Worm (Caenorhabditis elegans): ENCODE measurements around the gene F20D6.11.

ce11 chrV:8211993-8212392, 13.1 kb upstream of the F20D6.11 start:
- TF ChIP-seq ets-7 (tag; optimal IDR thresholded peaks at IDR 0.05) = no peak
- TF ChIP-seq flt-1 (GFP tag; IDR thresholded peaks at IDR 0.05) = no peak
